Fruit fly (Drosophila melanogaster): ENCODE results near the gene inaF-D.

inaF-D gene

DNA sequence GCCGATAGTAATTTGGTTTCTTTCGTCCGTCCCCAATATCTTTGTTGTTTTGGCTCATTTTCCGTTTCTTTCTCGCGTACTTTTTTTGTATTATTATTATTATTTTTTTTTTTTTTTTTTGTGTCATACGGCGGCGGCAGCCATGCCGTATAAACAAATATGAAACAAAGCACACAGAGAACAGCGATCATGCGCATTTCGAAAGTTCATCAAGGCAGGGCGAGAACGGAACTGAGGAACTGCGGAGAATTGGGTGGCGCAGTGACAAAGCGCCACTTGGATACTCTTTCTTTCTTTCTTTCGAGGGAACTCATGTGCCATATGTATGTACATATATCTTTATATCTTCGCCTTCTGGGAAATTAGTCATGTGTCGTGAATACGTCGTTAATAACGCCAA, 44.4 kb downstream of the inaF-D start (continued):
- TF ChIP-seq CG6254 (GFP tag; optimal IDR thresholded peaks at IDR 0.05) (no peak), ro (GFP tag; IDR thresholded peaks at IDR 0.05) (no peak), z (GFP tag; IDR thresholded peaks at IDR 0.05) (no peak), ap (GFP tag; IDR thresholded peaks at IDR 0.05) (no peak), CG14050 (GFP tag; IDR thresholded peaks at IDR 0.05) (no peak), toy (GFP tag; IDR thresholded peaks at IDR 0.05) (no peak), btn (GFP tag; optimal IDR thresholded peaks at IDR 0.05) (no peak), bab2 (GFP tag; optimal IDR thresholded peaks at IDR 0.05) (no peak), her (GFP tag; optimal IDR thresholded peaks at IDR 0.05) (no peak), CG4854 (GFP tag; optimal IDR thresholded peaks at IDR 0.05) (no peak), CG32767 (GFP tag; IDR thresholded peaks at IDR 0.05) (no peak), nom (GFP tag; optimal IDR thresholded peaks at IDR 0.05) (peak; percentile 68), Fer2 (tag; optimal IDR thresholded peaks at IDR 0.05) (no peak), tll (GFP tag; optimal IDR thresholded peaks at IDR 0.05) (no peak), al (GFP tag; IDR thresholded peaks at IDR 0.05) (no peak), ttk (GFP tag; IDR thresholded peaks at IDR 0.05) (no peak), eyg (GFP tag; optimal IDR thresholded peaks at IDR 0.05) (no peak), mam (GFP tag; optimal IDR thresholded peaks at IDR 0.05) (no peak), dimm (GFP tag; IDR thresholded peaks at IDR 0.05) (no peak), C15 (GFP tag; IDR thresholded peaks at IDR 0.05) (no peak), klu (GFP tag; IDR thresholded peaks at IDR 0.05) (no peak), nmo (GFP tag; optimal IDR thresholded peaks at IDR 0.05) (no peak), BtbVII (GFP tag; optimal IDR thresholded peaks at IDR 0.05) (peak; percentile 17), bigmax (GFP tag; optimal IDR thresholded peaks at IDR 0.05) (no peak), pan (optimal IDR thresholded peaks at IDR 0.05) (no peak), pan (GFP tag; optimal IDR thresholded peaks at IDR 0.05 in 1 of 2, IDR thresholded peaks at IDR 0.05 in 1 of 2) (no peak), ci (GFP tag; IDR thresholded peaks at IDR 0.05) (0 out of 3 replicates have a peak, but pooled peaks have one; percentile 23), CG12942 (GFP tag; optimal IDR thresholded peaks at IDR 0.05) (no peak), aop (GFP tag; IDR thresholded peaks at IDR 0.05) (0 out of 2 replicates have a peak, but pooled peaks have one; percentile 42), salm (tag; optimal IDR thresholded peaks at IDR 0.05) (no peak), grau (tag; optimal IDR thresholded peaks at IDR 0.05) (peak; percentile 3), zfh1 (GFP tag; IDR thresholded peaks at IDR 0.05) (no peak), CG3065 (GFP tag; optimal IDR thresholded peaks at IDR 0.05) (no peak), Ets97D (GFP tag; optimal IDR thresholded peaks at IDR 0.05) (no peak)

DNA sequence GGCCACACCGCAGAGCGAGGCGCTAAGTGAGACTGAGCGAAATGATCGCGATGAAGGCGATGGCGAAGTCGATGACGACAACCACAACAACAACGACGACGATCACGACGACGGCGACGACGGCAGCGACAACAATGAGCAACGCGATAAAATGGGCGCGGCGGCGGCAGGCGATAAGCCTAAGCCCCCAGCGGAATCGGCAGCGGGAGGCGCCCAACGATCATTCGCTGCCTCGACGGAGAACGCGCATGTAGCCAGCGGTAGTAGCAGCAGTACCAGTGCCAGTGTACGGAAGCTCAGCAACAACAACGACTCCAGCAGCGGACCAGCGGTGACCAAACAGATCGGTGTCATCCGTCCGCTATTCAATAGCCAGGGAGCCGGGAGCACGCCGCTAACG, 45.4 kb downstream of the inaF-D start:
- TF ChIP-seq CG12744 (GFP tag; optimal IDR thresholded peaks at IDR 0.05) (no peak), crol (GFP tag; IDR thresholded peaks at IDR 0.05) (peak; percentile 73), dpn (GFP tag; optimal IDR thresholded peaks at IDR 0.05) (no peak), vfl (GFP tag; optimal IDR thresholded peaks at IDR 0.05) (no peak), CG4282 (GFP tag; optimal IDR thresholded peaks at IDR 0.05) (no peak), nom (GFP tag; optimal IDR thresholded peaks at IDR 0.05) (peak; percentile 35), Nf-YC (tag; optimal IDR thresholded peaks at IDR 0.05) (no peak), CG32532 (GFP tag; IDR thresholded peaks at IDR 0.05) (no peak), jigr1 (GFP tag; IDR thresholded peaks at IDR 0.05) (no peak), Deaf1 (tag; optimal IDR thresholded peaks at IDR 0.05) (peak; percentile 85), ATbp (GFP tag; optimal IDR thresholded peaks at IDR 0.05) (no peak), CG13287 (GFP tag; IDR thresholded peaks at IDR 0.05; ENCODE audit: partially characterized antibody) (no peak), slou (GFP tag; optimal IDR thresholded peaks at IDR 0.05) (no peak), emc (GFP tag; optimal IDR thresholded peaks at IDR 0.05) (no peak), chn (GFP tag; optimal IDR thresholded peaks at IDR 0.05) (no peak), CG8290 (GFP tag; optimal IDR thresholded peaks at IDR 0.05) (no peak), CG8290 (tag; optimal IDR thresholded peaks at IDR 0.05) (peak in 1 of 2 experiments; percentile 13), NK7.1 (GFP tag; optimal IDR thresholded peaks at IDR 0.05) (no peak), CG6854 (GFP tag; optimal IDR thresholded peaks at IDR 0.05) (no peak), dimm (GFP tag; IDR thresholded peaks at IDR 0.05) (no peak), HmgZ (tag; optimal IDR thresholded peaks at IDR 0.05) (peak; percentile 26), Nf-YA (GFP tag; IDR thresholded peaks at IDR 0.05) (no peak), CG2129 (GFP tag; IDR thresholded peaks at IDR 0.05; ENCODE audit: partially characterized antibody) (no peak)

Data from whole organism, embryonic.